Worm (Caenorhabditis elegans) whole organism, L4/young adult: Measurements from ENCODE around the gene fkh-3.
"Not testable (repeated sequence)": the region's sequence is repeated elsewhere in the genome, so short reads cannot be mapped to it uniquely, and the experiment has no call there.

ENCODE experiments used
- W03F9.2 ChIP-seq: fragments of 150-350 bp; optimal IDR thresholded peaks from 2 replicates; lab custom pipeline; 2014; ENCODE audit warnings: missing biosample characterization, missing genetic modification characterization
- dao-5 ChIP-seq: sonication (generic microtip); optimal IDR thresholded peaks from 2 replicates; lab custom pipeline; 2016; ENCODE audit warnings: missing genotype, missing genetic modification characterization, moderate library complexity, missing compliant biosample characterization
- him-1 ChIP-seq: sonication (generic microtip); optimal IDR thresholded peaks from 2 replicates; lab custom pipeline; 2016; ENCODE audit warnings: missing genotype, missing genetic modification reagents, missing genetic modification characterization, missing compliant biosample characterization

The fkh-3 gene

DNA sequence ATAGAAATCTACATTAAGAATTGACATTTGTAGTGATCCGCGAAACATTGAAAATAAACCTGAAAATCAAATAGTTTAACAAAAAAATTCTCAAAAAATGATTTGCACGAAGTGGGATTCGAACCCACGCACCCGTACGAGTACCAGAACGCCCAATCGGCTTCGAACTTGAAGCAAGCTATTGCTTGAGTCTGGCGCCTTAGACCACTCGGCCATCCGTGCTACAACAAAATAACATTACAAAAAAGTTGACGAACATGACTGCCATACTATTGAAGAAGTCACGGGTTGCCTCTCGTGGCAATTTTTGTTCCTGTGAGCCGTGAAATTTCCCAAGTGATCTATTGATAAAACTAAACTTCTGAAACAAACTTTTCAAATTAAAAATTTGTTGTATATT, 20.0 kb upstream of the fkh-3 start:
- TF ChIP-seq W03F9.2 (tag; lab: Kevin White, UChicago) (no peak), him-1 (no peak), dao-5 (tag; lab: Kevin White, UChicago) (no peak)

DNA sequence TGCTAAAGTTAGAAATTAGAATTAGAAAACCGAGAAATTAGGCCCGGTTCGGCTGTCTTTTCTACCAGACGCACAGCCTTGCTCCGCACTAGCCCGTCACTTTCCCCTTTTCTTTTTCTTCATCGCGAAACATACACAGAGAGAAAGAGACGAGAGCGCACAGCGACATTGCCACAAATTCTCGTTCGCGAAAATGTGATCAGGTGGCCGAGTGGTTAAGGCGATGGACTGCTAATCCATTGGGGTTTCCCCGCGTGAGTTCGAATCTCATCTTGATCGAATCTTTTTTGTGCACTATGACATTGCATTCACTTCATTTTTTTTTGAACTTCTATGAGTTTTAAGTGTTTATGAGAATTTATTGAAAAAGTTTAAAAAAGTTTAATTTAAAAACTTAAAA, 19.2 kb upstream of the fkh-3 start:
- TF ChIP-seq dao-5 (tag; lab: Kevin White, UChicago) = no peak
- TF ChIP-seq him-1 = peak; percentile 9
- TF ChIP-seq W03F9.2 (tag; lab: Kevin White, UChicago) = peak; percentile 49

DNA sequence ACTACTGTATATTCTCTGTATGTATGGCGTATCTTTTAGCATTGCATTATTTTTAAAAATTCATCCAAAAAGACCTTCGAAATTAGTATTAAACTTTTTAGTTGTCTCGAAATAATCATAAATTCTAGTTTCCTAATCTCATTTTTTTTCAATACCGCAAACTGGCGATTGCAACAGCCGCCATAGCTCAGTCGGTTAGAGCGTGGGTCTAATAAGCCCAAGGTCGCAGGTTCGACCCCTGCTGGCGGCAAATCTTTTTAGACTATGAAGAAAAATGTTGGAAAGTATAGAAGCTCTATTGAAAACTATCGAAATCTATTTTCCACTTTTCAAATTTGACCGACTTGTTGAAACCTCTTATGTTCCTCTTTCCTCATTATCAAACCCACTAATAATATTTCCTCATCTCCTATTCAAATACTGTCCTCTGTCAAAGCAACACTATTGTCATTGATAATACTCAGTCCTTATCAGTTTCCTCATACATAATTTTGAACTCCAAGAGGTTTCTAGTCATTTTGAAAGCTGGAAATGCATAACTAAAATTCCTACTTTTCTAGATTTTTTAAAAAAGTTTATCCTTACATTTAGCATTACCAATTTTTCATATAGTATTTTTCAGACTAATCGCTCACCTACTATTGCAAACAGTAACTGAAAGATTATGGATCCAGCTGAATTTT, 12.7 kb upstream of the fkh-3 start, which contains the start of gene jmjd-3.3:
TSS of gene jmjd-3.3 (plus strand) at position 633 of the 683 bp plus-strand sequence.
- no peak for TF ChIP-seq W03F9.2 (tag; lab: Kevin White, UChicago)
- TF ChIP-seq him-1 = no peak
- no peak for TF ChIP-seq dao-5 (tag; lab: Kevin White, UChicago)

DNA sequence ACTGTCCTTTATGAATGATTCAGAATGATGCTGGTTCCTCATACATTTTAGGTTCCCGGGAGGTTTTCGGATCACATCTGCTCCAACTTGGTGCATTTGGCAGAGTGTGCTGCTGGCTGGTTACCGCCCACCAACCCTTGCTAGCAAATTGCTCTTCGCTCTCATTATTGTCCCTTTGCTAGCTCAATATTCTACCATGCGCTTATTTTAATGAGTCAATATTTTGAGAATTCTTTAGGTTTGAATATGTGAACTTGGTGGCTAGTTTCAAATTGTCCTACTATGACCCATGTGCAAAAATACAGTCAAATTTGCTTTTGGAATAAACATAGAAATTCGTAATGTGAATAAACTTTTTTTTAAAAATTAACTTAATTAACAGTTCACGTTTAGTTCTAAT, 11.9 kb upstream of the fkh-3 start:
- TF ChIP-seq him-1 (no peak), W03F9.2 (tag; lab: Kevin White, UChicago) (no peak), dao-5 (tag; lab: Kevin White, UChicago) (no peak)

DNA sequence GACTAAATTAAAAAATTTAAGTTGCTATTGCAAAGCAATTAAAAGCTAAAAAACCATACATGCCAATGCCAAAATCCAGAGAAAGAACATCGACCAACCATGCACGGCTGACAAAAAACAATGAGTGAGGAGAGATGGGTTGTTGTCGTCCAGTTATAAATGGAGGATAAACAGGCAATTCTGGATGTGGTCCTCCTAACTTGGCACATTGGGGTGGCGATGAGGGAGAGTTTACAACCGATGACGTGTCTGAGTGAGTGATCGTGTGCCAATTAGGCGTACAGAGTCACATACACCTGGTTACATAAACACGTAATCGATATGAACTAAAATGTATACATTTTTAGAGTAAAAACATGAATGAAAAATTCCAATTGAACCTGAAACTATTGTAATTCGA, 8.1 kb upstream of the fkh-3 start, which contains the start of gene C29F7.10:
TSS of gene C29F7.10 (minus strand) at position 101 of the 400 bp plus-strand sequence.
- TF ChIP-seq dao-5 (tag; lab: Kevin White, UChicago); him-1; W03F9.2 (tag; lab: Kevin White, UChicago): not testable (repeated sequence)

DNA sequence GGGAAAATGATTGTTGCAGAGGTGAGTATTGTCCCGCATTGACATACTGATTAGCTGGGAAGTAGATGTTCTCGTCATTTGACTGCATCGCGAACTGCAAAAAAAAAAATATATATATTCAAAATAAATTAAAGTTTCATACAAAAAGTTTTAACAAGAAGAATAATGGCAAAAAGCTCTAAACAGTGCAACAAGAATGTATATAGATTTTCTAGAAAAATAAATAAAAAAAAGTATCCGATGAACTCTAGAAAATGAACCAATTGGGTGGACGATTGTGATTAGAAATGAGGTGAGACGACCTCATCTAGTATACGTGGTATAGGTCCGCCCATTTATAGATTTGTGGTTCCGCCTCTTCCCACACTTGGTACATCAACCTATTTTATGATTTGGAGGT, 5.5 kb upstream of the fkh-3 start, which contains the start of gene fkh-4:
TSS of gene fkh-4 (minus strand) at position 101 of the 400 bp plus-strand sequence.
- not testable (repeated sequence) for TF ChIP-seq W03F9.2 (tag; lab: Kevin White, UChicago); dao-5 (tag; lab: Kevin White, UChicago); him-1

DNA sequence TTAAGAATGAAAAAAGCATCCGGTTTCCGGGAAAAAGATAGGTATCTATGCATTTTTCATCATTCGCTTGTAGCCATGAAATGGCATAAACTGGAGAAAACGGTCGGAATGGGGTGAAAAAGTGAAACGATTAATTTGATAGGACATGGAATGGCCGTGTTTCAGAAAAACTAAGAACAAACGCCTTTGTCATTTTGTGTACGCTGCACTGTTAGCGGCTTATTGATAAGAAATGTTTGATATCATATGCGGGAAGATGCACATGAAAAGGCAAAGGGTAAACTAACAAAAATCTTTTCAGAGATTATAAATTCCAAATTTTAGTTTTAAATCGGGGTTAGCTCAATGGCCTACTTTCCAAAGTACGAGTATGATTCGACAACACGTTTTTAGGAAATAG, 2.2 kb downstream of the fkh-3 start:
- TF ChIP-seq dao-5 (tag; lab: Kevin White, UChicago) (no peak), him-1 (no peak), W03F9.2 (tag; lab: Kevin White, UChicago) (no peak)

DNA sequence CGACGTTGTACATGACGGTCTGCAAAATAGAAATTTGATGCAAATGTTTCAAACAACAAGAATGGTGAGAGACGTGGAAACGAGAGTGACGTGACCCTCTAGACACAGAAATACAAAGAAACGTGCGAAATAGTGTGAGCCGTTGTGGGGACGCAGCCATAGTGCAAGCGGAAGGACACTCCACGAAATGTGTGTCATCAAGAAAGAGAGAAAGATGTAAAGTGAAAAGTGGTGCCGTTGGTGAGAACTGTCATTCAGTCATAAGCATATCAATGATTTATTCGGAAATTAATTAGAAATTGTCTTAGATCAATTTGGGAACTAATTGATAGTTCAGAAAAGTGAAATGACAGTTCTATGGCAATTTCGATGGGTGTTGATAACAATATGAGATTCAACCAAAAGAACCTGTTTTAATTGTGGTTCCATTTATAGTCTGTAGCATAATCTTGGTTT, 3.3 kb downstream of the fkh-3 start, which contains the start of gene C29F7.3:
TSS of gene C29F7.3 (minus strand) at position 51 of the 456 bp plus-strand sequence.
- no peak for TF ChIP-seq W03F9.2 (tag; lab: Kevin White, UChicago)
- no peak for TF ChIP-seq dao-5 (tag; lab: Kevin White, UChicago)
- no peak for TF ChIP-seq him-1

DNA sequence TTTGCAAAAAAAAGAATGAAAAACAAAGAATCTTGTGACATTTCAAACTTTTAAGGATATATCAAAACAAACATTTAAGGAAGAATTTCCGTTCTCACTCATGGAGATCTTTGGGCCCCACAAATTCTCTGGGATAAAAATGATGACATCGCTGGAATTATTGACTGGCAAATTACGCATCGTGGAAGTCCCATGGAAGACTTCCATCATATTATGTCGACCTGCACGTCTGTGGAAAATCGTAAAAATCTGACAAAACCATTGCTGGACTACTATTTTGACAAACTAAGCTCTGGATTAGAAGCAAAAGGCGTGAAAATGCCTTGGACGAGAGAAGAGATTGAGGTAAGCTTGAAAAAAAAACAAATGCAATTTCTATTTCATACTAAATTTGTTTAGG, 5.8 kb downstream of the fkh-3 start:
- TF ChIP-seq dao-5 (tag; lab: Kevin White, UChicago) (no peak), him-1 (no peak), W03F9.2 (tag; lab: Kevin White, UChicago) (no peak)

DNA sequence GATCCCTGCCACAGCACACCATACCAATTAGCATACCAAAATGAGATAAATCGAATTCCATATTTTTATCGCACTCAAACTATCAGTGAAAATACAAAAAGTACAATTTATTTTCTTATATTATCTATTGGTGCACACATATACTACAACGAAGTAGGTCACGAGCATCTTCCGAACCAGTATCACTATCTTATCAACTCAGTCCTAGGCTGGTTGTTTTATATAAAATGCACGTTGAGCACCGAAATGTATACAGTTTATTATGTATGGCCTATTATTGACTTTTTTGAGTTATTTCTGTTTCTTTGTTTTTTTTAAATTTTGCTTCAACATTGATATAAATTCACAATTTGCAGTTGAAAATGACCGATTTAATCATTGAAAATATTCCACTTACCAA, 7.5 kb downstream of the fkh-3 start, which contains the start of gene C29F7.2:
TSS of gene C29F7.2 (plus strand) at position 357 of the 400 bp plus-strand sequence.
- TF ChIP-seq him-1 (no peak), dao-5 (tag; lab: Kevin White, UChicago) (no peak), W03F9.2 (tag; lab: Kevin White, UChicago) (no peak)

DNA sequence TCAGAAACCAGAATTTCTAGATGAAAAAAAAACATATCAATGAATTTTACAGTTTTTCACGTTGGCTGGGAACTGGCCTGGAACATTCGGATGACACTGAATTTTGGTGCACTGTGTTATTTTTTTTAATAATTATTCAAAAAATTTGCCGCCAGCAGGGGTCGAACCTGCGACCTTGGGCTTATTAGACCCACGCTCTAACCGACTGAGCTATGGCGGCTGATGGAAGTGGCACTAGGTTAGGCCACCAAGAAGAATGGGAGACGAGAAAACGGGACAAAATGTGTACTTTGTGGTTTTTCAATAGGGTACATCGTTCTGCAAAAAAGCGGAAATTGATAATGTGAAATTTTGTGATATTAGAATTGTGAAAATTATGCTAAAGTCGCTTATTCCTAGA, 8.3 kb downstream of the fkh-3 start:
- TF ChIP-seq W03F9.2 (tag; lab: Kevin White, UChicago) (peak; percentile 54), him-1 (no peak)

DNA sequence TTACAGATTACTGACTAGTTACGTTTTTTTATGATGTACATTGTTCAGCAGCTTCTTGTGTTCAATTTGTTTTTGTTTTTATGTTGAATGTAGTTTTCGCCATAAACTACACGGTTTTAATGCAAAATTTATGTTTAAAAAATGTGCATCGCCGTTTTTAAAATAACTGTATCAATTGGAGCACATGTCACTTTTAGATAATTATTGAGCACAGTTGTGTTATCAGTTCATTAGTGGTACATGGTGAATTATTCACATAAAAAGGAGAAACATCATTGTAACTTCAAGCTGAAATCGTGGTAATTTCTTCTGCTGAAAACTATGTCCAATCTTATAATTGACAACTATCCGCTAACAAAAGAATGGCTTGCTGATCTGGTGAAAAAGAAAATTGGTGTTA, 10.9 kb downstream of the fkh-3 start:
- no peak for TF ChIP-seq him-1
- TF ChIP-seq W03F9.2 (tag; lab: Kevin White, UChicago) = no peak
- TF ChIP-seq dao-5 (tag; lab: Kevin White, UChicago) = no peak

DNA sequence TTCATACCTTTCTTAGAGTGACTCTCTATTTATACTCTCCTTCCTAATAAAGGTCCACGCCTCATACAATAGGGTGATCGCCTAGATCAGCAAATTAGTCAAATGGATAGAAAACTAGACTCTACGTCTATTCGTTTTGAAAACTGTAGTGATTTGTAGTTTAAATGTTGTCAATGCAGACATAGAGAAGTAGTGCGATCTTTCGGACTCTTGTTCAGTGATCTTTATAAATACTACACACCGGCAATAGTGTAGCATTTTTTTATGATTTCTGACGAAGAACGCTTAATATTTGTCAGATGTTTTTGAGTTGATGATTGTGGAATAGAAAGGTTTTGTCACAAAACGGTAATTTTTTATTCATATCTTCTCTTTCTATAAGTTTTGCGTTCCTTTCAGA, 11.9 kb downstream of the fkh-3 start:
- TF ChIP-seq him-1 = no peak
- TF ChIP-seq W03F9.2 (tag; lab: Kevin White, UChicago) = no peak
- no peak for TF ChIP-seq dao-5 (tag; lab: Kevin White, UChicago)

DNA sequence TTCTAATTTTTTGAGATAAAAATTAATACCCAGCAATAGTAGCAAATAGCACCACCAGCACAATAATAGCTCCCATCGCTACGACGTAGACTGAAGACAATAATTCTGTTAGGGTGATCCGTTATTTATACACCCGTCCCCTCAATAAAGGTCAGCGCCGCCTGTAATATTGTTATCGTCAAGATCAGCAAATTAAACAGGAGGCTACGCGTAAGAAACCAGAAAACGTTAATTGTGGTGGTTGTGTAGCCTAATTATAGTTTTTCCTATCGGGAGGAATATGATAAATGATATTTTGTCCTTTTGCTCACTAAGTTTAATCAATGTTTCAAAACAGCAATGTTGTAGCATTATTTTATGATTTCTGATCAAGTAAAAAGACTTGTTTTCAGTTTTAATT, 13.7 kb downstream of the fkh-3 start, which contains the start of the genes cyp-13B1 and C29F7.1:
TSS of gene cyp-13B1 (minus strand) at position 101 of the 400 bp plus-strand sequence.
TSS of gene C29F7.1 (plus strand) at position 394 of the 400 bp plus-strand sequence.
- TF ChIP-seq dao-5 (tag; lab: Kevin White, UChicago) (no peak), W03F9.2 (tag; lab: Kevin White, UChicago) (no peak), him-1 (no peak)
